Worm (Caenorhabditis elegans) whole organism, late embryonic: ENCODE data around the gene gcy-3.
A peak's percentile ranks its signal among the peaks of the same experiment; 100 is the strongest.

Experiments
- C38D4.7 ChIP-seq: fragments of 200-800 bp; sonication (Bioruptor generic); optimal IDR thresholded peaks from 2 replicates; lab custom pipeline; 2018; ENCODE audit warnings: mild to moderate bottlenecking, missing genetic modification characterization, moderate library complexity, missing compliant biosample characterization
- F13H6.1 ChIP-seq: sonication (generic microtip); optimal IDR thresholded peaks from 2 replicates; lab custom pipeline; 2016; ENCODE audit warnings: missing genetic modification characterization, missing compliant biosample characterization
- K02D7.2 ChIP-seq: sonication (generic microtip); optimal IDR thresholded peaks from 2 replicates; lab custom pipeline; 2017; ENCODE audit warnings: mild to moderate bottlenecking, missing genetic modification characterization, missing compliant biosample characterization
- Y22D7AL.16 ChIP-seq: sonication (generic microtip); optimal IDR thresholded peaks from 2 replicates; lab custom pipeline; 2016; ENCODE audit warnings: missing genetic modification characterization, missing compliant biosample characterization
- ahr-1 ChIP-seq: sonication (generic microtip); optimal IDR thresholded peaks from 2 replicates; lab custom pipeline; 2016; ENCODE audit warnings: missing genetic modification characterization, missing compliant biosample characterization
- ceh-14 ChIP-seq: sonication (generic microtip); optimal IDR thresholded peaks from 2 replicates; lab custom pipeline; 2016; ENCODE audit warnings: missing genotype, missing genetic modification characterization, missing compliant biosample characterization
- ceh-2 ChIP-seq: sonication (generic microtip); optimal IDR thresholded peaks from 2 replicates; lab custom pipeline; 2016; ENCODE audit warnings: missing genotype, missing genetic modification characterization, missing compliant biosample characterization
- ceh-24 ChIP-seq: sonication (generic microtip); optimal IDR thresholded peaks from 2 replicates; lab custom pipeline; 2016; ENCODE audit warnings: mild to moderate bottlenecking, missing genetic modification characterization, missing compliant biosample characterization
- ceh-31 ChIP-seq: sonication (generic microtip); optimal IDR thresholded peaks from 2 replicates; lab custom pipeline; 2016; ENCODE audit warnings: missing genetic modification characterization, missing compliant biosample characterization
- ceh-48 ChIP-seq: sonication (generic microtip); optimal IDR thresholded peaks from 2 replicates; lab custom pipeline; 2016; ENCODE audit warnings: missing genetic modification characterization, inconsistent platforms, missing compliant biosample characterization
- ceh-9 ChIP-seq: sonication (generic microtip); optimal IDR thresholded peaks from 2 replicates; lab custom pipeline; 2016; ENCODE audit warnings: mild to moderate bottlenecking, missing genetic modification characterization, inconsistent platforms, missing compliant biosample characterization
- dmd-4 ChIP-seq: sonication (generic microtip); optimal IDR thresholded peaks from 2 replicates; lab custom pipeline; 2016; ENCODE audit warnings: borderline replicate concordance, missing genetic modification characterization, missing compliant biosample characterization
- dve-1 ChIP-seq: sonication (generic microtip); optimal IDR thresholded peaks from 2 replicates; lab custom pipeline; 2017; ENCODE audit warnings: antibody characterized with exemption, mild to moderate bottlenecking, missing genetic modification characterization, missing compliant biosample characterization
- elt-2 ChIP-seq: sonication (generic microtip); optimal IDR thresholded peaks from 2 replicates; lab custom pipeline; 2016; ENCODE audit warnings: missing genetic modification reagents, missing genetic modification characterization, missing compliant biosample characterization
- elt-4 ChIP-seq: sonication (generic microtip); optimal IDR thresholded peaks from 2 replicates; lab custom pipeline; 2016; ENCODE audit warnings: missing genetic modification characterization, missing compliant biosample characterization
- ets-4 ChIP-seq: sonication (generic microtip); optimal IDR thresholded peaks from 2 replicates; lab custom pipeline; 2016; ENCODE audit warnings: missing genetic modification characterization, missing compliant biosample characterization
- fkh-6 ChIP-seq: sonication (generic microtip); optimal IDR thresholded peaks from 2 replicates; lab custom pipeline; 2016; ENCODE audit warnings: missing genetic modification characterization, missing compliant biosample characterization
- gmeb-2 ChIP-seq: sonication (generic microtip); optimal IDR thresholded peaks from 2 replicates; lab custom pipeline; 2016; ENCODE audit warnings: missing genetic modification characterization, inconsistent platforms, missing compliant biosample characterization
- hlh-13 ChIP-seq: fragments of 200-800 bp; sonication (Bioruptor generic); optimal IDR thresholded peaks from 2 replicates; lab custom pipeline; 2018; ENCODE audit warnings: mild to moderate bottlenecking, missing genetic modification characterization, missing compliant biosample characterization
- hlh-30 ChIP-seq: sonication (generic microtip); optimal IDR thresholded peaks from 2 replicates; lab custom pipeline; 2017; ENCODE audit warnings: antibody characterized with exemption, missing genetic modification characterization, missing compliant biosample characterization; ENCODE audit not compliant: insufficient read depth
- lim-6 ChIP-seq: sonication (generic microtip); optimal IDR thresholded peaks from 2 replicates; lab custom pipeline; 2016; ENCODE audit warnings: missing genetic modification characterization, missing compliant biosample characterization
- lin-11 ChIP-seq: fragments of 200-800 bp; sonication (Bioruptor generic); optimal IDR thresholded peaks from 2 replicates; lab custom pipeline; 2018; ENCODE audit warnings: mild to moderate bottlenecking, missing genetic modification characterization, missing compliant biosample characterization
- madf-2 ChIP-seq: sonication (generic microtip); optimal IDR thresholded peaks from 2 replicates; lab custom pipeline; 2017; ENCODE audit warnings: missing genetic modification characterization, missing compliant biosample characterization
- nfya-1 ChIP-seq: sonication (generic microtip); optimal IDR thresholded peaks from 2 replicates; lab custom pipeline; 2017; ENCODE audit warnings: missing genetic modification characterization, mild to moderate bottlenecking, missing compliant biosample characterization, antibody characterized with exemption, moderate library complexity
- nhr-11 ChIP-seq: fragments of 150-350 bp; optimal IDR thresholded peaks from 2 replicates; lab custom pipeline; 2014; ENCODE audit warnings: missing biosample characterization, missing genetic modification characterization
- nhr-232 ChIP-seq: sonication (generic microtip); optimal IDR thresholded peaks from 2 replicates; lab custom pipeline; 2016; ENCODE audit warnings: missing genetic modification characterization, missing compliant biosample characterization
- npax-4 ChIP-seq: sonication (generic microtip); optimal IDR thresholded peaks from 2 replicates; lab custom pipeline; 2016; ENCODE audit warnings: missing genetic modification characterization, missing compliant biosample characterization
- odd-2 ChIP-seq: sonication (generic microtip); optimal IDR thresholded peaks from 2 replicates; lab custom pipeline; 2017; ENCODE audit warnings: antibody characterized with exemption, mild to moderate bottlenecking, missing genetic modification characterization, missing compliant biosample characterization
- pag-3 ChIP-seq: sonication (generic microtip); optimal IDR thresholded peaks from 2 replicates; lab custom pipeline; 2016; ENCODE audit warnings: missing compliant biosample characterization, missing genetic modification characterization, borderline replicate concordance
- pat-9 ChIP-seq: fragments of 200-800 bp; sonication (Bioruptor generic); optimal IDR thresholded peaks from 2 replicates; lab custom pipeline; 2018; ENCODE audit warnings: mild to moderate bottlenecking, missing genetic modification characterization, moderate library complexity, missing compliant biosample characterization
- pha-2 ChIP-seq: sonication (generic microtip); optimal IDR thresholded peaks from 2 replicates; lab custom pipeline; 2017; ENCODE audit warnings: mild to moderate bottlenecking, missing genetic modification characterization, missing compliant biosample characterization
- pha-4 ChIP-seq: fragments of 150-350 bp; optimal IDR thresholded peaks from 2 replicates; lab custom pipeline; 2018; ENCODE audit warnings: missing biosample characterization, missing genetic modification reagents, missing genetic modification characterization
- pros-1 ChIP-seq: fragments of 150-350 bp; optimal IDR thresholded peaks from 2 replicates; lab custom pipeline; 2014; ENCODE audit warnings: missing biosample characterization, missing genetic modification reagents, missing genetic modification characterization
- rnt-1 ChIP-seq: sonication (generic microtip); optimal IDR thresholded peaks from 2 replicates; lab custom pipeline; 2016; ENCODE audit warnings: missing genetic modification characterization, missing compliant biosample characterization
- sox-2 ChIP-seq: fragments of 200-800 bp; sonication (Bioruptor generic); IDR thresholded peaks from 2 replicates; pipeline ENCODE4 v1.3.6; 2022; ENCODE audit warnings: missing genetic modification reagents, missing genetic modification characterization, missing compliant biosample characterization
- sox-4 ChIP-seq: sonication (generic microtip); optimal IDR thresholded peaks from 2 replicates; lab custom pipeline; 2017; ENCODE audit warnings: mild to moderate bottlenecking, missing genetic modification characterization, inconsistent platforms, missing compliant biosample characterization
- syd-9 ChIP-seq: sonication (generic microtip); optimal IDR thresholded peaks from 2 replicates; lab custom pipeline; 2016; ENCODE audit warnings: mild to moderate bottlenecking, missing genetic modification characterization, moderate library complexity, missing compliant biosample characterization
- tbx-2 ChIP-seq: sonication (generic microtip); optimal IDR thresholded peaks from 2 replicates; lab custom pipeline; 2016; ENCODE audit warnings: missing genetic modification characterization, missing compliant biosample characterization
- tbx-7 ChIP-seq: sonication (generic microtip); optimal IDR thresholded peaks from 2 replicates; lab custom pipeline; 2016; ENCODE audit warnings: missing genotype, missing genetic modification characterization, missing compliant biosample characterization
- ttx-3 ChIP-seq: sonication (generic microtip); optimal IDR thresholded peaks from 2 replicates; lab custom pipeline; 2016; ENCODE audit warnings: missing genetic modification reagents, missing genetic modification characterization, missing compliant biosample characterization
- unc-42 ChIP-seq: sonication (generic microtip); optimal IDR thresholded peaks from 2 replicates; lab custom pipeline; 2016; ENCODE audit warnings: missing genotype, missing genetic modification characterization, missing compliant biosample characterization
- unc-55 ChIP-seq: sonication (generic microtip); optimal IDR thresholded peaks from 2 replicates; lab custom pipeline; 2017; ENCODE audit warnings: missing biosample characterization, missing genetic modification reagents, missing genetic modification characterization
- unc-86 ChIP-seq: sonication (generic microtip); optimal IDR thresholded peaks from 2 replicates; lab custom pipeline; 2016; ENCODE audit warnings: missing genetic modification characterization, missing compliant biosample characterization
- ztf-16 ChIP-seq: sonication (generic microtip); optimal IDR thresholded peaks from 2 replicates; lab custom pipeline; 2017; ENCODE audit warnings: missing genetic modification characterization, missing compliant biosample characterization

gcy-3 gene

DNA sequence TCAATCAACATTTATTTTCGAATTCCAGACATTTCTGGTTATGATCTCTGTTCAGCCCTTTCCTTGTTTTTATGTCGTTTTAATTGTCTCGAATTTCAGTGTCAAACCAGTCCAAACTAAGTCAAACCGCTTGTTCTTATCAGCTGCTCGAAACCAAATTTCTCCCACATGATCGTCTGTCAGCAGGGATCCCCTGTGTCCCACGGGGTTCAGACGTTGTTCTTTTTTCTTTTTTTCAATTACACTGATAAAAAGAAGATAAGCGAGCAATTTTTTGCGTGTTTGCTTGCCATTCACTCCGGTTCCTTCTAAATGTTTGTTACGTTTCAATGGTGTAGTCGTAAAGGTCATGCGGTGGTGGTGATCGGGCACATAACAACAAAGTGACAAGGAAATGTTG, 5.1 kb downstream of the gcy-3 start:
- TF ChIP-seq dve-1 (tag; lab: Kevin White, UChicago) (no peak), ceh-24 (tag; lab: Kevin White, UChicago) (no peak), F13H6.1 (no peak), nhr-11 (no peak), pros-1 (tag; lab: Kevin White, UChicago) (no peak), syd-9 (tag; lab: Kevin White, UChicago) (no peak), ceh-9 (tag; lab: Kevin White, UChicago) (no peak), dmd-4 (tag; lab: Kevin White, UChicago) (no peak), ttx-3 (tag; lab: Kevin White, UChicago) (no peak), odd-2 (tag; lab: Kevin White, UChicago) (no peak), Y22D7AL.16 (tag; lab: Kevin White, UChicago) (no peak), unc-86 (no peak), unc-55 (GFP tag; lab: Kevin White, UChicago) (no peak), ahr-1 (tag; lab: Kevin White, UChicago) (no peak), ceh-2 (tag; lab: Kevin White, UChicago) (no peak), ceh-48 (tag; lab: Kevin White, UChicago) (no peak)

DNA sequence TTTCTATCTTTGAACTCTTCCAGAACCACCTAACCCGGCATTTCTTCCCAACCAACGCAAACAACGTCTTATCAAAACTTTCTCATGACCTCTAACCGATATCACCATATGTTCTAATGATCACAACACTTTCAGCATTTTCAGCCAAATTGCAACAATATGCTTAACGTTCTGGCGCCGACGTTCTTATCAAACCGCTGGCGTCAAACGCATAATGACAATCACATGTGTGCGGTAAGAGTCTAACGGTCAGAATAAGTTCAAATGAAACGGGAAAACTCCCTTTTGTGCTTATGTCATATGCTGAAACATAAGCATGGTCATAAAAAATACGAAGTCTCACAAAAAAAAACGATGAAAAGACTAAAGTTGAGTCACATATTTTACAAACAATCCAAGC, 6.2 kb downstream of the gcy-3 start:
- TF ChIP-seq pha-2 (no peak), elt-2 (tag; lab: Kevin White, UChicago) (peak; percentile 50)

DNA sequence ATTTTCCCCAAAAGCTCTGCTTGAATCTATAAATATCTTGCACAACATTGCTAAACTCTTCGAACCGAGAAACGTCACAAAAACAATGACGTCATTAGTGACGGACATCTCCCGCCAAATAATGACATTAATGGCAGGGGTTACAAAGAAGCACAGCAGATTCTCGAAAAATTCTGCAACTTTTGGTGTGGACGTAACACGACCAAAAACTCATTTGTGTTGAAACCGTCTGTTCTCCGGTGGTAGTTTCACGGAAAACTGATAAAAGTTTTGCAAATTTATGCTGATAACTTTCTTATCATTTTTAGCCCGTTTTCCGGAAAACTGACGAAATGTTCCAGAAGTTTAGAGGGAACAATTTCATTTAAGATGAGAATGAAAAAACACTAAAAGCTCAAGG, 8.5 kb downstream of the gcy-3 start:
- TF ChIP-seq unc-42 (tag; lab: Kevin White, UChicago) (peak; percentile 29), odd-2 (tag; lab: Kevin White, UChicago) (no peak), elt-2 (tag; lab: Kevin White, UChicago) (peak; percentile 4), dmd-4 (tag; lab: Kevin White, UChicago) (no peak), pros-1 (tag; lab: Kevin White, UChicago) (no peak), ttx-3 (tag; lab: Kevin White, UChicago) (no peak), pha-2 (no peak), unc-86 (no peak), K02D7.2 (tag; lab: Kevin White, UChicago) (no peak), pat-9 (tag; lab: Kevin White, UChicago) (no peak)

DNA sequence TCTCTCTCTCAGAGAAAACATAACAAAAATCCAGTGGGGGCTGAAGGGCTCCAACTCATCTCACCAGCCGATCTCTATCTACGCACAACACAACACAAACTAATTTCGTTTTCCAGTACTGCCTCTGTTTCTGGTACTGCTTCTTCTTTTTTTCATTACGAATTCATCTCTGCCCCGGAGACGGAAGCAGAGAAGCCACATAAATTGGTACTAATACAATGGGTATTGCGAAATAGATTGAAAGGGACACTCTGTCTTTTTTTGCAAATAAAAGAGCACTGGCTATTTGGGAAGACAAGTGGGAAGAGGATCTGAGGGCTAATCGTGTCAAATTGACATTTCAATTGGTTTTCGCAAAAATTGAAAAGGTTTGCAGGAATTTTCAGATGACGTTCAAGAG, 9.8 kb downstream of the gcy-3 start:
- TF ChIP-seq dve-1 (tag; lab: Kevin White, UChicago): no peak
- no peak for TF ChIP-seq nhr-11
- TF ChIP-seq F13H6.1: no peak
- no peak for TF ChIP-seq elt-4 (tag; lab: Kevin White, UChicago)
- no peak for TF ChIP-seq sox-2
- no peak for TF ChIP-seq gmeb-2 (tag; lab: Kevin White, UChicago)
- TF ChIP-seq ceh-31 (tag; lab: Kevin White, UChicago): peak; percentile 18
- TF ChIP-seq madf-2: no peak
- TF ChIP-seq odd-2 (tag; lab: Kevin White, UChicago): no peak
- peak; percentile 13 for TF ChIP-seq ceh-14 (tag; lab: Kevin White, UChicago)
- no peak for TF ChIP-seq hlh-30 (tag; lab: Kevin White, UChicago)
- TF ChIP-seq ceh-2 (tag; lab: Kevin White, UChicago): no peak
- TF ChIP-seq tbx-7 (tag; lab: Kevin White, UChicago): no peak
- no peak for TF ChIP-seq ets-4
- no peak for TF ChIP-seq nfya-1 (tag; lab: Kevin White, UChicago)
- TF ChIP-seq rnt-1 (tag; lab: Kevin White, UChicago): no peak
- no peak for TF ChIP-seq nhr-232 (tag; lab: Kevin White, UChicago)
- TF ChIP-seq ceh-24 (tag; lab: Kevin White, UChicago): no peak
- peak; percentile 1 for TF ChIP-seq lim-6
- no peak for TF ChIP-seq npax-4 (tag; lab: Kevin White, UChicago)
- TF ChIP-seq tbx-2 (tag; lab: Kevin White, UChicago): no peak
- TF ChIP-seq unc-42 (tag; lab: Kevin White, UChicago): peak; percentile 75
- TF ChIP-seq K02D7.2 (tag; lab: Kevin White, UChicago): no peak
- TF ChIP-seq ztf-16 (tag; lab: Kevin White, UChicago): no peak
- TF ChIP-seq lin-11 (tag; lab: Kevin White, UChicago): no peak
- TF ChIP-seq pha-4 (tag; lab: Kevin White, UChicago): no peak
- TF ChIP-seq sox-4 (tag; lab: Kevin White, UChicago): no peak
- no peak for TF ChIP-seq pat-9 (tag; lab: Kevin White, UChicago)
- no peak for TF ChIP-seq pag-3 (tag; lab: Kevin White, UChicago)
- no peak for TF ChIP-seq ttx-3 (tag; lab: Kevin White, UChicago)
- TF ChIP-seq C38D4.7 (GFP tag; lab: Kevin White, UChicago): no peak
- TF ChIP-seq fkh-6 (tag; lab: Kevin White, UChicago): no peak
- TF ChIP-seq ceh-48 (tag; lab: Kevin White, UChicago): no peak
- TF ChIP-seq hlh-13 (GFP tag; lab: Kevin White, UChicago): no peak
